Worm (Caenorhabditis elegans): ENCODE data around the gene nkb-3.

nkb-3 gene

ce11 chrX:13759676-13760447, 10.5 kb downstream of the nkb-3 start, which contains the start of gene cest-13:
cest-13 (plus strand) TSS chrX:13760237.
- TF ChIP-seq lag-1 (GFP tag; IDR thresholded peaks at IDR 0.05) (no peak), efl-1 (GFP tag; optimal IDR thresholded peaks at IDR 0.05) (no peak), snpc-4 (GFP tag; optimal IDR thresholded peaks at IDR 0.05) (no peak), snpc-4 (tag; optimal IDR thresholded peaks at IDR 0.05) (peak in 2 of 4 experiments; percentile 80 to 86), nhr-80 (tag; optimal IDR thresholded peaks at IDR 0.05) (peak; percentile 71), pbrm-1 (GFP tag; IDR thresholded peaks at IDR 0.05) (no peak), dox-1 (GFP tag; IDR thresholded peaks at IDR 0.05) (peak; percentile 50), ceh-27 (GFP tag; optimal IDR thresholded peaks at IDR 0.05) (no peak), tbp1 (GFP tag; optimal IDR thresholded peaks at IDR 0.05) (peak; percentile 3), pha-4 (tag; optimal IDR thresholded peaks at IDR 0.05) (no peak), hmg-1.2 (GFP tag; IDR thresholded peaks at IDR 0.05) (peak; percentile 48)

ce11 chrX:13755469-13755868, 14.9 kb downstream of the nkb-3 start, which contains the start of gene aakb-1:
aakb-1 (plus strand) TSS chrX:13755769.
- TF ChIP-seq attf-5 (GFP tag; optimal IDR thresholded peaks at IDR 0.05) (no peak), attf-6 (GFP tag; IDR thresholded peaks at IDR 0.05) (no peak), Y67H2A.10 (GFP tag; conservative IDR thresholded peaks at IDR 0.05) (no peak), aptf-3 (GFP tag; IDR thresholded peaks at IDR 0.05) (no peak), him-1 (tag; optimal IDR thresholded peaks at IDR 0.05) (no peak), attf-3 (GFP tag; conservative IDR thresholded peaks at IDR 0.05) (no peak), hlh-26 (GFP tag; conservative IDR thresholded peaks at IDR 0.05) (no peak), nfya-2 (GFP tag; IDR thresholded peaks at IDR 0.05) (no peak), dpl-1 (GFP tag; optimal IDR thresholded peaks at IDR 0.05) (no peak), lin-26 (GFP tag; IDR thresholded peaks at IDR 0.05) (no peak), mxl-1 (tag; optimal IDR thresholded peaks at IDR 0.05) (no peak)

- TF ChIP-seq cebp-1 (GFP tag; IDR thresholded peaks at IDR 0.05) (no peak), cebp-1 (tag; optimal IDR thresholded peaks at IDR 0.05) (peak; percentile 46), sea-2 (GFP tag; IDR thresholded peaks at IDR 0.05) (no peak), F55B11.4 (tag; optimal IDR thresholded peaks at IDR 0.05; ENCODE audit: borderline replicate concordance, insufficient read depth) (no peak), repo-1 (tag; optimal IDR thresholded peaks at IDR 0.05) (no peak), lin-40 (tag; optimal IDR thresholded peaks at IDR 0.05) (peak; percentile 16), F33H1.4 (GFP tag; IDR thresholded peaks at IDR 0.05) (no peak), zim-3 (tag; optimal IDR thresholded peaks at IDR 0.05) (no peak), ceh-27 (GFP tag; optimal IDR thresholded peaks at IDR 0.05) (peak; percentile 25), madf-10 (tag; optimal IDR thresholded peaks at IDR 0.05) (no peak), egrh-3 (GFP tag; IDR thresholded peaks at IDR 0.05) (no peak), ceh-91 (GFP tag; IDR thresholded peaks at IDR 0.05) (no peak), mxl-1 (tag; optimal IDR thresholded peaks at IDR 0.05) (no peak), egl-44 (GFP tag; IDR thresholded peaks at IDR 0.05) (no peak), lag-1 (GFP tag; IDR thresholded peaks at IDR 0.05) (0 out of 2 replicates have a peak, but pooled peaks have one; percentile 20), nfyb-1 (GFP tag; IDR thresholded peaks at IDR 0.05) (no peak), dpl-1 (GFP tag; optimal IDR thresholded peaks at IDR 0.05) (no peak), nfya-2 (GFP tag; IDR thresholded peaks at IDR 0.05) (no peak), T07F8.4 (tag; optimal IDR thresholded peaks at IDR 0.05) (no peak)
These were observed 15.9 kb downstream of the nkb-3 start for ce11 chrX:13754498-13754897.

Measured in whole organism, young adult.